Fruit fly (Drosophila melanogaster) whole organism, embryonic: ENCODE measurements around the gene CG14655.

Experiments
- ATbp ChIP-seq: fragments of 200-800 bp; sonication (Bioruptor generic); optimal IDR thresholded peaks from 2 replicates; lab custom pipeline; 2017; ENCODE audit warnings: missing biosample characterization, mild to moderate bottlenecking, missing genetic modification characterization, missing genetic modification reagents
- Asciz ChIP-seq: fragments of 200-800 bp; sonication (Bioruptor generic); optimal IDR thresholded peaks from 2 replicates; lab custom pipeline; 2017; ENCODE audit warnings: missing biosample characterization, mild to moderate bottlenecking, missing genetic modification characterization, missing genetic modification reagents
- B-H2 ChIP-seq: fragments of 200-800 bp; sonication (Bioruptor generic); optimal IDR thresholded peaks from 2 replicates; lab custom pipeline; 2018; ENCODE audit warnings: missing biosample characterization, mild to moderate bottlenecking, missing genetic modification characterization
- Bgb ChIP-seq: fragments of 200-800 bp; sonication (Bioruptor generic); IDR thresholded peaks from 2 replicates; pipeline ENCODE4 v1.3.6; 2022; ENCODE audit warnings: missing biosample characterization, missing genetic modification characterization; ENCODE audit not compliant: partially characterized antibody
- BtbVII ChIP-seq: fragments of 200-800 bp; sonication (Bioruptor generic); optimal IDR thresholded peaks from 3 replicates; lab custom pipeline; 2017; ENCODE audit warnings: missing biosample characterization, mild to moderate bottlenecking, missing genetic modification characterization
- CG10147 ChIP-seq: fragments of 200-800 bp; sonication (Bioruptor generic); optimal IDR thresholded peaks from 2 replicates; lab custom pipeline; 2019; ENCODE audit warnings: missing biosample characterization, mild to moderate bottlenecking, missing genetic modification characterization, moderate library complexity
- CG10543 ChIP-seq: fragments of 200-800 bp; sonication (Bioruptor generic); optimal IDR thresholded peaks from 3 replicates; lab custom pipeline; 2017; ENCODE audit warnings: missing biosample characterization, mild to moderate bottlenecking, missing genetic modification characterization, moderate library complexity
- CG12155 ChIP-seq: fragments of 200-800 bp; sonication (Bioruptor generic); optimal IDR thresholded peaks from 3 replicates; lab custom pipeline; 2016; ENCODE audit warnings: missing biosample characterization, missing genetic modification characterization
- CG14710 ChIP-seq: fragments of 200-800 bp; sonication (Bioruptor generic); optimal IDR thresholded peaks from 3 replicates; lab custom pipeline; 2019; ENCODE audit warnings: missing biosample characterization, mild to moderate bottlenecking, missing genetic modification characterization, moderate library complexity
- CG14965 ChIP-seq: fragments of 200-800 bp; sonication (Bioruptor generic); optimal IDR thresholded peaks from 2 replicates; lab custom pipeline; 2016; ENCODE audit warnings: missing biosample characterization, missing genetic modification characterization, borderline replicate concordance
- CG18262 ChIP-seq: fragments of 200-800 bp; optimal IDR thresholded peaks from 3 replicates; lab custom pipeline; 2019; ENCODE audit warnings: missing biosample characterization, mild to moderate bottlenecking, missing genetic modification characterization, moderate library complexity
- CG18764 ChIP-seq: fragments of 200-800 bp; sonication (Bioruptor generic); optimal IDR thresholded peaks from 3 replicates; lab custom pipeline; 2016; ENCODE audit warnings: missing biosample characterization, missing genetic modification characterization
- CG2678 ChIP-seq: fragments of 200-800 bp; sonication (Bioruptor generic); optimal IDR thresholded peaks from 3 replicates; lab custom pipeline; 2019; ENCODE audit warnings: missing biosample characterization, mild to moderate bottlenecking, missing genetic modification characterization, moderate library complexity
- CG2712 ChIP-seq: fragments of 200-800 bp; optimal IDR thresholded peaks from 3 replicates; lab custom pipeline; 2019; ENCODE audit warnings: missing biosample characterization, mild to moderate bottlenecking, missing genetic modification characterization, moderate library complexity
- CG34224 ChIP-seq: fragments of 200-800 bp; sonication (Bioruptor generic); IDR thresholded peaks from 3 replicates; pipeline ENCODE4 v1.3.6; 2022; ENCODE audit warnings: missing biosample characterization, missing genetic modification characterization; ENCODE audit not compliant: partially characterized antibody
- CG7839 ChIP-seq: fragments of 200-800 bp; sonication (Bioruptor generic); optimal IDR thresholded peaks from 3 replicates; lab custom pipeline; 2018; ENCODE audit warnings: missing biosample characterization, mild to moderate bottlenecking, missing genetic modification characterization, moderate library complexity
- CG9437 ChIP-seq: fragments of 200-800 bp; sonication (Bioruptor generic); optimal IDR thresholded peaks from 2 replicates; lab custom pipeline; 2018; ENCODE audit warnings: missing biosample characterization, mild to moderate bottlenecking, missing genetic modification characterization
- Dp ChIP-seq: fragments of 200-800 bp; sonication (Bioruptor generic); optimal IDR thresholded peaks from 2 replicates; lab custom pipeline; 2018; ENCODE audit warnings: missing biosample characterization, mild to moderate bottlenecking, missing genetic modification characterization, moderate library complexity
- H2.0 ChIP-seq: fragments of 200-800 bp; sonication (Bioruptor generic); IDR thresholded peaks from 2 replicates; pipeline ENCODE4 v1.3.6; 2022; ENCODE audit warnings: missing biosample characterization, missing genetic modification characterization
- HHEX ChIP-seq: fragments of 200-800 bp; sonication (Bioruptor generic); optimal IDR thresholded peaks from 3 replicates; lab custom pipeline; 2017; ENCODE audit warnings: missing biosample characterization, mild to moderate bottlenecking, missing genetic modification characterization, missing genetic modification reagents
- HmgD ChIP-seq: fragments of 200-800 bp; sonication (Bioruptor generic); optimal IDR thresholded peaks from 3 replicates; lab custom pipeline; 2016; ENCODE audit warnings: missing biosample characterization, missing genetic modification characterization
- Hr51 ChIP-seq, 2 experiments: fragments of 200-800 bp; sonication (Bioruptor generic); optimal IDR thresholded peaks; 2 replicates in 1 of 2; 3 replicates in 1 of 2; lab custom pipeline; 2016 to 2018; ENCODE audit warnings: missing biosample characterization in 2 of 2, missing genetic modification characterization in 2 of 2, mild to moderate bottlenecking in 1 of 2, moderate library complexity in 1 of 2
- Med ChIP-seq: fragments of 200-800 bp; sonication (Bioruptor generic); peaks from one replicate; lab custom pipeline; 2016; ENCODE audit warnings: missing biosample characterization, missing genetic modification characterization, mild to moderate bottlenecking, inconsistent platforms, moderate library complexity
- Pdp1 ChIP-seq, 2 experiments: fragments of 200-800 bp; sonication (Bioruptor generic); optimal IDR thresholded peaks; 3 replicates each; lab custom pipeline; 2016; ENCODE audit warnings: missing biosample characterization in 2 of 2, missing genetic modification characterization in 2 of 2, mild to moderate bottlenecking in 1 of 2, moderate library complexity in 1 of 2
- TFAM ChIP-seq: fragments of 200-800 bp; sonication (Bioruptor generic); optimal IDR thresholded peaks from 2 replicates; lab custom pipeline; 2017; ENCODE audit warnings: missing biosample characterization, missing genetic modification characterization, inconsistent platforms
- Vsx1 ChIP-seq: fragments of 200-800 bp; sonication (Bioruptor generic); optimal IDR thresholded peaks from 2 replicates; lab custom pipeline; 2017; ENCODE audit warnings: missing biosample characterization, mild to moderate bottlenecking, missing genetic modification characterization, missing genetic modification reagents
- Xbp1 ChIP-seq: fragments of 200-800 bp; sonication (Bioruptor generic); optimal IDR thresholded peaks from 3 replicates; lab custom pipeline; 2016; ENCODE audit warnings: missing biosample characterization, mild to moderate bottlenecking, missing genetic modification characterization
- YL-1 ChIP-seq: fragments of 200-800 bp; sonication (Bioruptor generic); optimal IDR thresholded peaks from 3 replicates; lab custom pipeline; 2017; ENCODE audit warnings: missing biosample characterization, mild to moderate bottlenecking, missing genetic modification characterization
- az2 ChIP-seq: fragments of 200-800 bp; sonication (Bioruptor generic); optimal IDR thresholded peaks from 3 replicates; lab custom pipeline; 2016; ENCODE audit warnings: missing biosample characterization, missing genetic modification characterization
- bsh ChIP-seq, 2 experiments: fragments of 200-800 bp; sonication (Bioruptor generic); optimal IDR thresholded peaks; 2 replicates each; lab custom pipeline; 2017 to 2018; ENCODE audit warnings: mild to moderate bottlenecking in 2 of 2, missing biosample characterization in 2 of 2, missing genetic modification characterization in 2 of 2, moderate library complexity in 1 of 2
- da ChIP-seq: fragments of 200-800 bp; sonication (Bioruptor generic); optimal IDR thresholded peaks from 2 replicates; lab custom pipeline; 2016; ENCODE audit warnings: missing biosample characterization, missing genetic modification characterization
- dmrt11E ChIP-seq: fragments of 200-800 bp; sonication (Bioruptor generic); optimal IDR thresholded peaks from 3 replicates; lab custom pipeline; 2018; ENCODE audit warnings: missing biosample characterization, mild to moderate bottlenecking, missing genetic modification characterization, moderate library complexity
- eve ChIP-seq, 2 experiments: fragments of >200 bp; optimal IDR thresholded peaks; 2 replicates each; lab custom pipeline; 2017; ENCODE audit warnings: missing biosample characterization in 2 of 2, missing genetic modification characterization in 2 of 2
- gem ChIP-seq: fragments of 200-800 bp; sonication (Bioruptor generic); optimal IDR thresholded peaks from 2 replicates; lab custom pipeline; 2019; ENCODE audit warnings: missing biosample characterization, mild to moderate bottlenecking, missing genetic modification characterization, moderate library complexity
- lola ChIP-seq, 3 experiments: fragments of >200 bp in 2 of 3; fragments of 200-800 bp in 1 of 3; sonication (Bioruptor generic) in 1 of 3; optimal IDR thresholded peaks; 2 replicates each; lab custom pipeline; 2017 to 2019; ENCODE audit warnings: missing biosample characterization in 3 of 3, missing genetic modification characterization in 3 of 3, mild to moderate bottlenecking in 1 of 3, moderate library complexity in 1 of 3
- mld ChIP-seq: fragments of 200-800 bp; sonication (Bioruptor generic); IDR thresholded peaks from 3 replicates; pipeline ENCODE4 v1.3.6; 2022; ENCODE audit warnings: missing biosample characterization, missing genetic modification characterization; ENCODE audit not compliant: partially characterized antibody
- p53 ChIP-seq: fragments of 200-800 bp; sonication (Bioruptor generic); optimal IDR thresholded peaks from 2 replicates; lab custom pipeline; 2016; ENCODE audit warnings: missing biosample characterization, missing genetic modification characterization
- row ChIP-seq: fragments of 200-800 bp; sonication (Bioruptor generic); IDR thresholded peaks from 3 replicates; pipeline ENCODE4 v1.3.6; 2022; ENCODE audit warnings: missing biosample characterization, missing genetic modification characterization
- sens ChIP-seq: fragments of 200-800 bp; sonication (Bioruptor generic); peaks from one replicate; lab custom pipeline; 2016; ENCODE audit warnings: missing biosample characterization, missing genetic modification characterization
- sqz ChIP-seq: fragments of 200-800 bp; sonication (Bioruptor generic); optimal IDR thresholded peaks from 3 replicates; lab custom pipeline; 2018; ENCODE audit warnings: missing biosample characterization, mild to moderate bottlenecking, missing genetic modification characterization
- unpg ChIP-seq: fragments of 200-800 bp; sonication (Bioruptor generic); optimal IDR thresholded peaks from 3 replicates; lab custom pipeline; 2018; ENCODE audit warnings: missing biosample characterization, mild to moderate bottlenecking, missing genetic modification characterization, moderate library complexity
- zf30C ChIP-seq: fragments of 200-800 bp; sonication (Bioruptor generic); optimal IDR thresholded peaks from 3 replicates; lab custom pipeline; 2018; ENCODE audit warnings: missing biosample characterization, mild to moderate bottlenecking, missing genetic modification characterization

Gene CG14655

DNA sequence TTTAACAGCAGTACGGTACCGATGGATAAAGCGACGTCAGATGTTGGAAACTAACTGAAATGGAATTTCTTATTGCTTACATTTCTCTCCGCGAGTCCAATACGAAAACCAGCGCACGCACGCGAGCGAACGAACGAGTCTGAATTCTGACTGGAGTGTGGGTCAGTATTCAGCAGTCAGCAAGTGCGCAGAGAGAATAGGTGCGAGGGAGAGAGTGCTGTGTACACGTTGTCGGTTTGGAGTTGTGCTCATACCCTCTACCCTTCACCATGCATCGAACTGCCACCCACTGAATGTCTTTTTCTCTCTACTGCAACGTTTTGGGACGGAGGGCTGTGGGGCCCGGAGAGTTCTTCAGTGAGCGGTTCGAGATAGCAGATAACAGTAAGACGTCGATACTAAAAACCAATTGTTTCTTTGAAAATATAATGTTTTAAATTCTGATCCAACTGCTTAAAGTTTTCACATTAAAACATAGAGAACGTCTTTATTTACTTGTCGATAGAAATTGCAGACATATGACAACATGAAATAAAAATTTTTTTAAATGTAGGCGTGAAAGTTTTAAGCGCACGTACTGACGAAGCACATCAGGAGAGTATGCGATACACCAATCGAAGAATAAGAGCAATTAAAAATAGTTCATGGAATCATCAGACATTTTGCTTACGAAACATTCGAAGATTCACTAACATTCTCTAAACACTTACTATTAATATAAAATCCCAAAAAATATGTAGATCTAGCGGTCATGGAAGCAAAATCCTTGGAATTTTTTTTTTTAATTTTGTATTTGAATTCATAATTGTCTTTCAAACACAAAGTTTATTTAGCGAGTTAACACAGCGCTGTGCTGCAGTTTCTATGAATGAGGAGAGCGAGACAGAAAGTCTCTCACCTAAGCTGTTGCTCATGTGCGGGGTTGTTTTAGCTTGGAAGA, 40.3 kb downstream of the CG14655 start (continued):
- peak; percentile 59 for TF ChIP-seq p53
- TF ChIP-seq row = no peak
- no peak for TF ChIP-seq Bgb (GFP tag; lab: Robert Waterston, UW)
- TF ChIP-seq CG10543 = peak; percentile 87
- TF ChIP-seq unpg (GFP tag; lab: Kevin White, UChicago) = peak; percentile 66
- peak; percentile 83 for TF ChIP-seq HHEX (GFP tag; lab: Kevin White, UChicago)
- TF ChIP-seq TFAM (GFP tag; lab: Kevin White, UChicago) = peak; percentile 32

DNA sequence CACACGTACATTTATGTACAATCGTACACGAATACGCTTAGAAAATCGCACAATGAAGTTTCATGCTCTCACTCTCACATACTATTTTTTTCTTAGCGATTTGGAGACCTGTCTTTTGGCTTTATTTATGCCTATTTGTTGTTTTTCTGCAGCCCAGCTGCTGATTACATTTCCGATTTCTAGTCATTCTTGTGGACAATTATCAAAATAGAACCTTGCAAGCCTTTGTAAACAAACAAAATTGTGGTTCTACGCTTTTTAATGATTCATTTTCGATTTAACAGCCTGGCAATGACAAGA, 41.0 kb downstream of the CG14655 start:
- peak in 1 of 2 experiments; percentile 90 for TF ChIP-seq eve (GFP tag; optimal IDR thresholded peaks at IDR 0.05; lab: Kevin White, UChicago)
- TF ChIP-seq CG10147 (GFP tag; lab: Kevin White, UChicago) = peak; percentile 11
- TF ChIP-seq sqz = peak; percentile 70
- no peak for TF ChIP-seq CG14965 (GFP tag; lab: Kevin White, UChicago)
- peak; percentile 36 for TF ChIP-seq Vsx1 (GFP tag; lab: Kevin White, UChicago)
- TF ChIP-seq YL-1 (GFP tag; lab: Kevin White, UChicago) = peak; percentile 19

DNA sequence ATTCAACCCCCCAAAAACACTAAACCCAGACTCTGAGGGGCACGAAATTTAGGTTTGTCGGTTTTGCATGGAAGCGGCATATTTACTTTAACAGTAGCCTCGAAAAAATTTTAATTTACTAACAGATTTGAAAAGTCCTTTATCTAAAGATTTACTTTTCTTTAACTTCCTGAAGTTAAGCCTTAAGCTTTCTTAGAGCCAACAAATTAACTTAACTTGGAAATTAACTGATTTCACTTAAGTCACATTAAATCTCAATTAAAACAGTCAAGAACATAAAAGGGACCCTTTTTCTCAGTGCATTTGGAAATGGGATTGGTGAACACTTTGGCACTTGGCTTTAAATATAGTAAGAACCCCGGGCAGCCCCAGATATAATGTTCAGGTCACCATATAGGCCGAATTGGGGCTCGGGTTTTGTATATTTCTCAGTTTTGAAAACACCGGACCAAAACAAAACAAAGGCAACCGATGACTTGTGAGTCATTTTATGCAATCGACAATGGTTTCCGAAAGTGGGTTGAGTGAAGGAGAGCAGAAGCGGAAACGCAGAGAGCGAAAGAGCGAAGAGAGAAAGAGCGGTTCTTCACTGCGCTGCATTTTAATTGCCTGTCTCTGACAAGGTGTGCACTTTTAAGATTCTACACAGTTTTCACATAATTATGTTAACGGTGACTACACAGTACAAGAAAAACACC, 41.5 kb downstream of the CG14655 start:
- TF ChIP-seq CG2712 = peak; percentile 46
- no peak for TF ChIP-seq B-H2 (GFP tag; lab: Kevin White, UChicago)
- TF ChIP-seq CG34224 = no peak
- TF ChIP-seq BtbVII (GFP tag; lab: Kevin White, UChicago) = no peak
- no peak for TF ChIP-seq HmgD
- TF ChIP-seq CG2678 = peak; percentile 21
- TF ChIP-seq zf30C (GFP tag; lab: Kevin White, UChicago) = peak; percentile 35
- TF ChIP-seq az2 (GFP tag; lab: Kevin White, UChicago) = peak; percentile 10
- peak; percentile 20 for TF ChIP-seq dmrt11E (tag; lab: Kevin White, UChicago)
- peak; percentile 78 for TF ChIP-seq Med (GFP tag; lab: Kevin White, UChicago)
- TF ChIP-seq bsh (GFP tag; optimal IDR thresholded peaks at IDR 0.05; lab: Kevin White, UChicago) = peak in 1 of 2 experiments; percentile 10
- no peak for TF ChIP-seq ATbp (GFP tag; lab: Kevin White, UChicago)
- TF ChIP-seq CG9437 = peak; percentile 18
- TF ChIP-seq Asciz = peak; percentile 11
- peak in 1 of 2 experiments; percentile 91 for TF ChIP-seq Pdp1 (GFP tag; optimal IDR thresholded peaks at IDR 0.05; lab: Kevin White, UChicago)
- TF ChIP-seq CG7839 (tag; lab: Kevin White, UChicago) = peak; percentile 16
- peak in 1 of 2 experiments; percentile 26 for TF ChIP-seq eve (GFP tag; optimal IDR thresholded peaks at IDR 0.05; lab: Kevin White, UChicago)
- peak; percentile 7 for TF ChIP-seq Xbp1 (GFP tag; lab: Kevin White, UChicago)
- TF ChIP-seq H2.0 (GFP tag; lab: Robert Waterston, UW) = no peak
- TF ChIP-seq CG18262 (tag; lab: Kevin White, UChicago) = peak; percentile 42
- peak in 1 of 2 experiments; percentile 30 for TF ChIP-seq Hr51 (GFP tag; optimal IDR thresholded peaks at IDR 0.05; lab: Kevin White, UChicago)
- no peak for TF ChIP-seq da (GFP tag; lab: Kevin White, UChicago)
- TF ChIP-seq CG12155 (GFP tag; lab: Kevin White, UChicago) = peak; percentile 8
- TF ChIP-seq Dp (GFP tag; lab: Kevin White, UChicago) = no peak
- TF ChIP-seq gem (tag; lab: Kevin White, UChicago) = peak; percentile 36
- TF ChIP-seq mld (GFP tag; lab: Robert Waterston, UW) = no peak
- no peak for TF ChIP-seq CG18764 (GFP tag; lab: Kevin White, UChicago)
- TF ChIP-seq CG14710 (tag; lab: Kevin White, UChicago) = peak; percentile 27
- peak in 1 of 3 experiments; percentile 33 for TF ChIP-seq lola (GFP tag; optimal IDR thresholded peaks at IDR 0.05; lab: Kevin White, UChicago)
- TF ChIP-seq sens (GFP tag; lab: Kevin White, UChicago) = peak; percentile 78
